Fruit fly (Drosophila melanogaster): ENCODE results near the gene AdamTS-B.

Gene AdamTS-B

DNA sequence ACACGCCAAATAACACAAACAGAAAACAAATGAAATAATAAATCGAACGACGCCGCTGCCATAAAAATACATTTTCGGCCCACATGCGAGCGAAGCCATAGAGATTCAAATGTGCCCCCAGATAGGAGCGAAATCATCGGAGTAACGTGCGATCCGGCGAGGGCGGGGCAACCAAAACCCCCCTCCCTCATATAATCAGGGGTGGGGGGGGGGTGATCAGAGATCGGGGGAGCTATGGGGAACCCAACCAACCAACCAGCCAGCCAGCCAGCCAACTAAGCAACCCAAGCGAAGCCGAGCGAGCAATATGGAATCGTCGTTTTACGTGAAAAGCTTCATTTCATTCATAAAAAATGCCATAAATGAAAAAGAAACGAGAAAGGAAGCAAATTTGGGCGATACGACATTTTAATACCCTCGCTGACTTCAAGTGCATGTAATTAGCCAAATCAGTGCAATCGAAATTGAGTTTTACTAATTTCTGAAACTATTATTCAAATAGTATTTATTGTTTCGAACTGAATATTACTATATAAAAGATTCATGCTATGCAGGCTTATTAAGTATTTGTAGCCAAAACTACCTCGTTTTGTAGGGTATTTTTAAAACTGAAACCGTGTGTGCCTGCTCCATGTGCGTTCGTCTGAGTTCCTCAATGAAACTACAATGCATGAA, 1.6 kb downstream of the AdamTS-B start (continued):
- TF ChIP-seq CG14860 (GFP tag; IDR thresholded peaks at IDR 0.05; ENCODE audit: partially characterized antibody), result no peak
- no peak for TF ChIP-seq CG15479 (GFP tag; optimal IDR thresholded peaks at IDR 0.05)
- peak; percentile 81 for TF ChIP-seq CG13894 (tag; optimal IDR thresholded peaks at IDR 0.05)
- peak; percentile 54 for TF ChIP-seq CG18599 (GFP tag; optimal IDR thresholded peaks at IDR 0.05)
- TF ChIP-seq Ada2b (GFP tag; IDR thresholded peaks at IDR 0.05), result peak; percentile 36; the same call in 1 of the 2 replicates
- peak; percentile 43 for TF ChIP-seq Fer3 (tag; optimal IDR thresholded peaks at IDR 0.05)
- 0 out of 3 replicates have a peak, but pooled peaks have one; percentile 36 for TF ChIP-seq Dbx (GFP tag; IDR thresholded peaks at IDR 0.05)
- TF ChIP-seq CG6175 (GFP tag; IDR thresholded peaks at IDR 0.05), result peak; percentile 84
- no peak for TF ChIP-seq br (optimal IDR thresholded peaks at IDR 0.05)
- peak; percentile 5 for TF ChIP-seq sd (tag; optimal IDR thresholded peaks at IDR 0.05)
- peak; percentile 79 for TF ChIP-seq nmo (GFP tag; optimal IDR thresholded peaks at IDR 0.05)
- TF ChIP-seq D (optimal IDR thresholded peaks at IDR 0.05), result no peak
- TF ChIP-seq D (GFP tag; optimal IDR thresholded peaks at IDR 0.05), result peak; percentile 54
- TF ChIP-seq CG13775 (GFP tag; optimal IDR thresholded peaks at IDR 0.05), result peak; percentile 17
- peak; percentile 52 for TF ChIP-seq NfI (GFP tag; optimal IDR thresholded peaks at IDR 0.05)
- TF ChIP-seq Drgx (GFP tag; IDR thresholded peaks at IDR 0.05), result peak; percentile 38
- TF ChIP-seq CG16863 (GFP tag; optimal IDR thresholded peaks at IDR 0.05), result peak; percentile 41
- peak; percentile 67 for TF ChIP-seq CG8924 (tag; optimal IDR thresholded peaks at IDR 0.05)
- TF ChIP-seq Ptx1 (GFP tag; IDR thresholded peaks at IDR 0.05), result peak; percentile 71
- 0 out of 2 replicates have a peak, but pooled peaks have one; percentile 33 for TF ChIP-seq CG5953 (GFP tag; IDR thresholded peaks at IDR 0.05)
- TF ChIP-seq CG4617 (GFP tag; optimal IDR thresholded peaks at IDR 0.05; ENCODE audit: borderline replicate concordance), result peak; percentile 7
- TF ChIP-seq Oli (tag; optimal IDR thresholded peaks at IDR 0.05), result peak; percentile 81
- peak; percentile 47 to 57 for TF ChIP-seq Pdp1 (GFP tag; optimal IDR thresholded peaks at IDR 0.05)
- peak; percentile 27 for TF ChIP-seq sqz (GFP tag; optimal IDR thresholded peaks at IDR 0.05)
- no peak for TF ChIP-seq CG11247 (GFP tag; IDR thresholded peaks at IDR 0.05)
- no peak for TF ChIP-seq CG11093 (GFP tag; IDR thresholded peaks at IDR 0.05)
- TF ChIP-seq Antp (GFP tag; optimal IDR thresholded peaks at IDR 0.05), result peak; percentile 21
- no peak for TF ChIP-seq pita (GFP tag; optimal IDR thresholded peaks at IDR 0.05)
- no peak for TF ChIP-seq hkb (optimal IDR thresholded peaks at IDR 0.05)
- peak; percentile 73 for TF ChIP-seq hkb (GFP tag; IDR thresholded peaks at IDR 0.05)
- peak; percentile 57 for TF ChIP-seq CG10366 (GFP tag; IDR thresholded peaks at IDR 0.05)
- peak; percentile 59 for TF ChIP-seq CG4820 (GFP tag; optimal IDR thresholded peaks at IDR 0.05)
- peak; percentile 60 for TF ChIP-seq sisA (GFP tag; IDR thresholded peaks at IDR 0.05)
- TF ChIP-seq CG9727 (GFP tag; optimal IDR thresholded peaks at IDR 0.05), result peak; percentile 39
- no peak for TF ChIP-seq fd64A (GFP tag; optimal IDR thresholded peaks at IDR 0.05)
- TF ChIP-seq dysf (GFP tag; IDR thresholded peaks at IDR 0.05), result peak; percentile 74
- peak; percentile 44 for TF ChIP-seq Hsf (GFP tag; optimal IDR thresholded peaks at IDR 0.05)
- TF ChIP-seq phol (tag; optimal IDR thresholded peaks at IDR 0.05), result peak; percentile 75
- TF ChIP-seq CG8281 (tag; optimal IDR thresholded peaks at IDR 0.05), result peak; percentile 22
- peak; percentile 87 for TF ChIP-seq Med (GFP tag)
- TF ChIP-seq CG1603 (tag; optimal IDR thresholded peaks at IDR 0.05), result peak; percentile 78
- peak; percentile 49 for TF ChIP-seq gsb-n (tag; optimal IDR thresholded peaks at IDR 0.05)
- TF ChIP-seq CG34224 (GFP tag; IDR thresholded peaks at IDR 0.05; ENCODE audit: partially characterized antibody), result no peak
- peak; percentile 66 for TF ChIP-seq CG12155 (GFP tag; optimal IDR thresholded peaks at IDR 0.05)
- TF ChIP-seq tgo (GFP tag; IDR thresholded peaks at IDR 0.05), result peak; percentile 65
- TF ChIP-seq gcm2 (GFP tag; optimal IDR thresholded peaks at IDR 0.05), result peak; percentile 10
- TF ChIP-seq Dref (GFP tag; IDR thresholded peaks at IDR 0.05), result no peak
- TF ChIP-seq peb (GFP tag; IDR thresholded peaks at IDR 0.05), result peak; percentile 46; the same call in 1 of the 2 replicates
- no peak for TF ChIP-seq corto (GFP tag; optimal IDR thresholded peaks at IDR 0.05)
- 0 out of 2 replicates have a peak, but pooled peaks have one; percentile 17 for TF ChIP-seq al (GFP tag; IDR thresholded peaks at IDR 0.05)
